Worm (Caenorhabditis elegans) whole organism, L2 larva: Measurements from ENCODE around the gene Y62H9A.16.

Experiments used
- C34F6.9 ChIP-seq: fragments of 150-350 bp; optimal IDR thresholded peaks from 2 replicates; lab custom pipeline; 2014; ENCODE audit warnings: missing biosample characterization, missing genetic modification characterization
- F13H6.1 ChIP-seq: sonication (generic microtip); optimal IDR thresholded peaks from 2 replicates; lab custom pipeline; 2016; ENCODE audit warnings: missing genetic modification characterization, missing compliant biosample characterization
- R02D3.7 ChIP-seq: fragments of 150-350 bp; optimal IDR thresholded peaks from 2 replicates; lab custom pipeline; 2014; ENCODE audit warnings: missing biosample characterization, missing genetic modification characterization
- Y55F3AM.14 ChIP-seq: fragments of 200-800 bp; sonication (Bioruptor generic); optimal IDR thresholded peaks from 2 replicates; lab custom pipeline; 2018; ENCODE audit warnings: mild to moderate bottlenecking, missing genetic modification characterization, missing compliant biosample characterization
- ZK546.5 ChIP-seq: sonication (generic microtip); optimal IDR thresholded peaks from 2 replicates; lab custom pipeline; 2017; ENCODE audit warnings: missing biosample characterization, missing genetic modification characterization
- alr-1 ChIP-seq: fragments of 150-350 bp; optimal IDR thresholded peaks from 2 replicates; lab custom pipeline; 2014; ENCODE audit warnings: missing biosample characterization, missing genetic modification characterization
- aly-2 ChIP-seq: fragments of 150-350 bp; optimal IDR thresholded peaks from 2 replicates; lab custom pipeline; 2014; ENCODE audit warnings: missing biosample characterization, missing genetic modification characterization
- ama-1 ChIP-seq: fragments of 150-350 bp; optimal IDR thresholded peaks from 2 replicates; lab custom pipeline; 2018; ENCODE audit warnings: inconsistent platforms
- blmp-1 ChIP-seq: sonication (generic microtip); optimal IDR thresholded peaks from 2 replicates; lab custom pipeline; 2017; ENCODE audit warnings: missing genetic modification characterization, mild to moderate bottlenecking, missing compliant biosample characterization, antibody characterized with exemption, moderate library complexity; ENCODE audit not compliant: insufficient read depth
- ceh-82 ChIP-seq: fragments of 150-350 bp; optimal IDR thresholded peaks from 2 replicates; lab custom pipeline; 2014; ENCODE audit warnings: missing biosample characterization, missing genetic modification characterization
- crh-2 ChIP-seq: sonication (generic microtip); optimal IDR thresholded peaks from 2 replicates; lab custom pipeline; 2017; ENCODE audit warnings: missing biosample characterization, missing genetic modification characterization
- dmd-4 ChIP-seq: sonication (generic microtip); optimal IDR thresholded peaks from 2 replicates; lab custom pipeline; 2017; ENCODE audit warnings: missing biosample characterization, missing genetic modification characterization
- egl-27 ChIP-seq: sonication (generic microtip); optimal IDR thresholded peaks from 3 replicates; lab custom pipeline; 2017; ENCODE audit warnings: missing biosample characterization, missing genetic modification reagents, missing genetic modification characterization
- elt-1 ChIP-seq: fragments of 150-350 bp; optimal IDR thresholded peaks from 2 replicates; lab custom pipeline; 2014; ENCODE audit warnings: missing biosample characterization, missing genetic modification characterization
- elt-3 ChIP-seq: sonication (generic microtip); optimal IDR thresholded peaks from 2 replicates; lab custom pipeline; 2017; ENCODE audit warnings: missing biosample characterization, missing genetic modification characterization
- fos-1 ChIP-seq: fragments of 150-350 bp; optimal IDR thresholded peaks from 2 replicates; lab custom pipeline; 2014; ENCODE audit warnings: missing biosample characterization, missing genetic modification characterization
- gmeb-1 ChIP-seq: fragments of 150-350 bp; optimal IDR thresholded peaks from 2 replicates; lab custom pipeline; 2014; ENCODE audit warnings: missing biosample characterization, missing genetic modification characterization
- lin-11 ChIP-seq: fragments of 150-350 bp; sonication (generic microtip); optimal IDR thresholded peaks from 2 replicates; lab custom pipeline; 2014; ENCODE audit warnings: missing biosample characterization, missing genetic modification characterization, inconsistent platforms, mixed read lengths
- lin-13 ChIP-seq: fragments of 150-350 bp; optimal IDR thresholded peaks from 2 replicates; lab custom pipeline; 2014; ENCODE audit warnings: missing biosample characterization, missing genetic modification reagents, missing genetic modification characterization
- lin-39 ChIP-seq: fragments of 150-350 bp; optimal IDR thresholded peaks from 2 replicates; lab custom pipeline; 2014; ENCODE audit warnings: missing biosample characterization, missing genetic modification reagents, missing genetic modification characterization
- lsy-2 ChIP-seq, 2 experiments: fragments of 150-350 bp in 1 of 2; sonication (generic microtip) in 1 of 2; optimal IDR thresholded peaks; 2 replicates each; lab custom pipeline; 2014 to 2017; ENCODE audit warnings: missing biosample characterization in 2 of 2, missing genetic modification characterization in 2 of 2
- mab-5 ChIP-seq: fragments of 150-350 bp; optimal IDR thresholded peaks from 2 replicates; lab custom pipeline; 2014; ENCODE audit warnings: missing biosample characterization, missing genetic modification characterization
- mbf-1 ChIP-seq: sonication (generic microtip); optimal IDR thresholded peaks from 2 replicates; lab custom pipeline; 2017; ENCODE audit warnings: missing biosample characterization, missing genetic modification characterization
- mdl-1 ChIP-seq, 2 experiments: fragments of 150-350 bp in 1 of 2; sonication (generic microtip) in 1 of 2; optimal IDR thresholded peaks; 2 replicates each; lab custom pipeline; 2017; ENCODE audit warnings: missing biosample characterization in 2 of 2, missing genetic modification characterization in 2 of 2
- nhr-10 ChIP-seq: sonication (generic microtip); optimal IDR thresholded peaks from 2 replicates; lab custom pipeline; 2017; ENCODE audit warnings: missing biosample characterization, missing genetic modification characterization
- nhr-11 ChIP-seq: fragments of 150-350 bp; optimal IDR thresholded peaks from 2 replicates; lab custom pipeline; 2014; ENCODE audit warnings: missing biosample characterization, missing genetic modification characterization
- nhr-12 ChIP-seq: fragments of 150-350 bp; optimal IDR thresholded peaks from 2 replicates; lab custom pipeline; 2014; ENCODE audit warnings: missing biosample characterization, missing genetic modification characterization
- nhr-129 ChIP-seq: fragments of 150-350 bp; optimal IDR thresholded peaks from 2 replicates; lab custom pipeline; 2014; ENCODE audit warnings: missing biosample characterization, missing genetic modification characterization
- nhr-21 ChIP-seq: fragments of 150-350 bp; optimal IDR thresholded peaks from 2 replicates; lab custom pipeline; 2014; ENCODE audit warnings: missing biosample characterization, missing genetic modification characterization
- nhr-23 ChIP-seq: fragments of 150-350 bp; optimal IDR thresholded peaks from 2 replicates; lab custom pipeline; 2014; ENCODE audit warnings: missing biosample characterization, missing genetic modification reagents, missing genetic modification characterization
- nhr-237 ChIP-seq: fragments of 150-350 bp; optimal IDR thresholded peaks from 2 replicates; lab custom pipeline; 2014; ENCODE audit warnings: missing biosample characterization, missing genetic modification characterization
- nhr-25 ChIP-seq: fragments of 150-350 bp; sonication (generic microtip); optimal IDR thresholded peaks from 3 replicates; lab custom pipeline; 2014; ENCODE audit warnings: missing biosample characterization, missing genetic modification characterization
- nhr-6 ChIP-seq: fragments of 150-350 bp; optimal IDR thresholded peaks from 2 replicates; lab custom pipeline; 2014; ENCODE audit warnings: missing biosample characterization, missing genetic modification characterization
- nhr-77 ChIP-seq: fragments of 150-350 bp; optimal IDR thresholded peaks from 2 replicates; lab custom pipeline; 2014; ENCODE audit warnings: missing biosample characterization, missing genetic modification characterization
- peb-1 ChIP-seq: fragments of 150-350 bp; optimal IDR thresholded peaks from 2 replicates; lab custom pipeline; 2014; ENCODE audit warnings: missing biosample characterization, missing genetic modification characterization
- sem-4 ChIP-seq: fragments of 150-350 bp; optimal IDR thresholded peaks from 2 replicates; lab custom pipeline; 2014; ENCODE audit warnings: missing biosample characterization, missing genetic modification reagents, missing genetic modification characterization
- skn-1 ChIP-seq: sonication (generic microtip); optimal IDR thresholded peaks from 2 replicates; lab custom pipeline; 2017; ENCODE audit warnings: missing biosample characterization, missing genetic modification characterization
- sma-3 ChIP-seq: sonication (generic microtip); optimal IDR thresholded peaks from 2 replicates; lab custom pipeline; 2016; ENCODE audit warnings: missing genetic modification reagents, missing genetic modification characterization, missing compliant biosample characterization
- sma-9 ChIP-seq, 2 experiments: fragments of 150-350 bp in 1 of 2; sonication (generic microtip) in 1 of 2; optimal IDR thresholded peaks; 2 replicates each; lab custom pipeline; 2014 to 2016; ENCODE audit warnings: missing genetic modification characterization in 2 of 2, mild to moderate bottlenecking in 1 of 2, missing biosample characterization in 1 of 2, missing compliant biosample characterization in 1 of 2, missing genetic modification reagents in 1 of 2, moderate library complexity in 1 of 2
- snpc-4 ChIP-seq: fragments of 150-350 bp; optimal IDR thresholded peaks from 2 replicates; lab custom pipeline; 2014; ENCODE audit warnings: missing biosample characterization, missing genetic modification characterization
- unc-39 ChIP-seq: fragments of 150-350 bp; optimal IDR thresholded peaks from 2 replicates; lab custom pipeline; 2014; ENCODE audit warnings: missing biosample characterization, missing genetic modification characterization
- unc-55 ChIP-seq: fragments of 150-350 bp; sonication (generic microtip); optimal IDR thresholded peaks from 3 replicates; lab custom pipeline; 2014; ENCODE audit warnings: missing biosample characterization, missing genetic modification reagents, missing genetic modification characterization
- unc-62 ChIP-seq: fragments of 150-350 bp; optimal IDR thresholded peaks from 2 replicates; lab custom pipeline; 2014; ENCODE audit warnings: missing biosample characterization, missing genetic modification reagents, missing genetic modification characterization
- zag-1 ChIP-seq: fragments of 150-350 bp; optimal IDR thresholded peaks from 2 replicates; lab custom pipeline; 2014; ENCODE audit warnings: missing biosample characterization, missing genetic modification characterization
- ztf-1 ChIP-seq: fragments of 200-800 bp; sonication (Bioruptor generic); conservative IDR thresholded peaks from 2 replicates; pipeline ENCODE4 v1.3.6; 2022; ENCODE audit warnings: missing genetic modification characterization, missing compliant biosample characterization
- ztf-4 ChIP-seq: fragments of 150-350 bp; optimal IDR thresholded peaks from 2 replicates; lab custom pipeline; 2014; ENCODE audit warnings: missing biosample characterization, missing genetic modification characterization

Gene Y62H9A.16

DNA sequence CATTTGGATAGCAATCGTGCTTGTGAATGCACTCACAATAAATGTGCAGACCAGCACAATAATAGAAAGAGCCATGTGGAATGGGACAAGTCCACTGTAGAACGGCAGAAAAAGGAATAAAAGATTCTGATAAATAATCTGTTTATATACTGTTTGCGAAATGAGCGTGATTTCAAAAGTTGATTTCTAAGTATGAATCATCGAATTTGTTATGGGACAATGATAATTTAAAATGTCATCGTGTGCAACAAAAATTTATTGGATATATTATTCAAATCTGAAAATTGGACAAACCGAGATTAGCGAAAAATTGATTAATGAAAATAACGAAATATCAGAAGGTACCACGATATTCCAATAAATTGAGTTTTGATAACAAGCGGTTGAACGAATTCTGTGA lies 20.7 kb downstream of the Y62H9A.16 start, which contains the start of gene F55G7.5:
Gene F55G7.5 (minus strand): TSS at position 101 of the 400 bp plus-strand sequence.
- TF ChIP-seq unc-62 (no peak), peb-1 (tag; lab: Kevin White, UChicago) (no peak), unc-55 (no peak), alr-1 (no peak), Y55F3AM.14 (GFP tag; lab: Kevin White, UChicago) (no peak), nhr-25 (tag; lab: Kevin White, UChicago) (no peak), lin-13 (GFP tag; lab: Kevin White, UChicago) (no peak), lin-39 (no peak), crh-2 (tag; lab: Kevin White, UChicago) (no peak), snpc-4 (tag; lab: Kevin White, UChicago) (no peak), nhr-21 (tag; lab: Kevin White, UChicago) (no peak), skn-1 (tag; lab: Kevin White, UChicago) (no peak), blmp-1 (tag; lab: Kevin White, UChicago) (no peak), ZK546.5 (tag; lab: Kevin White, UChicago) (no peak), F13H6.1 (tag; lab: Kevin White, UChicago) (no peak)

ce11 chrX:11941951-11942350 lies 23.9 kb downstream of the Y62H9A.16 start, which contains the start of gene F55G7.3:
Gene F55G7.3, minus strand, starts transcription at chrX:11942051.
- TF ChIP-seq nhr-129 (tag; lab: Kevin White, UChicago) (no peak), nhr-21 (tag; lab: Kevin White, UChicago) (no peak), C34F6.9 (tag; lab: Kevin White, UChicago) (no peak), gmeb-1 (tag; lab: Kevin White, UChicago) (no peak)

ce11 chrX:11946788-11947463 lies 28.8 kb downstream of the Y62H9A.16 start, which contains the start of gene nfya-1:
Gene nfya-1, minus strand, starts transcription at chrX:11946838.
- TF ChIP-seq ceh-82 (tag; lab: Kevin White, UChicago): no peak
- TF ChIP-seq F13H6.1 (tag; lab: Kevin White, UChicago): peak; percentile 72
- no peak for TF ChIP-seq nhr-12 (tag; lab: Kevin White, UChicago)
- no peak for TF ChIP-seq nhr-23 (tag; lab: Kevin White, UChicago)
- no peak for TF ChIP-seq ama-1 (lab: Kevin White, UChicago)
- TF ChIP-seq sma-9 (GFP tag; optimal IDR thresholded peaks at IDR 0.05; lab: Kevin White, UChicago): peak; percentile 53
- TF ChIP-seq sma-9 (tag; optimal IDR thresholded peaks at IDR 0.05; lab: Kevin White, UChicago): no peak
- peak; percentile 64 for TF ChIP-seq C34F6.9 (tag; lab: Kevin White, UChicago)
- no peak for TF ChIP-seq unc-39
- TF ChIP-seq mbf-1 (tag; lab: Kevin White, UChicago): no peak
- no peak for TF ChIP-seq nhr-77
- TF ChIP-seq R02D3.7 (tag; lab: Kevin White, UChicago): no peak
- peak; percentile 58 for TF ChIP-seq lin-13 (GFP tag; lab: Kevin White, UChicago)
- no peak for TF ChIP-seq skn-1 (tag; lab: Kevin White, UChicago)
- peak; percentile 61 for TF ChIP-seq lin-11 (tag; lab: Kevin White, UChicago)
- peak in 1 of 2 experiments; percentile 66 for TF ChIP-seq lsy-2 (tag; optimal IDR thresholded peaks at IDR 0.05; lab: Kevin White, UChicago)
- peak; percentile 25 for TF ChIP-seq sma-3 (GFP tag; lab: Kevin White, UChicago)
- no peak for TF ChIP-seq mdl-1 (tag; optimal IDR thresholded peaks at IDR 0.05; lab: Kevin White, UChicago)
- no peak for TF ChIP-seq nhr-11
- TF ChIP-seq elt-3: no peak
- no peak for TF ChIP-seq peb-1 (tag; lab: Kevin White, UChicago)
- no peak for TF ChIP-seq dmd-4 (tag; lab: Kevin White, UChicago)
- TF ChIP-seq ztf-1 (GFP tag; lab: Robert Waterston, UW): no peak
- no peak for TF ChIP-seq blmp-1 (tag; lab: Kevin White, UChicago)
- TF ChIP-seq nhr-10 (tag; lab: Kevin White, UChicago): no peak
- no peak for TF ChIP-seq snpc-4 (tag; lab: Kevin White, UChicago)
- TF ChIP-seq unc-62: no peak
- TF ChIP-seq crh-2 (tag; lab: Kevin White, UChicago): peak; percentile 78
- no peak for TF ChIP-seq sem-4 (tag; lab: Kevin White, UChicago)
- TF ChIP-seq aly-2: no peak
- TF ChIP-seq egl-27 (tag; lab: Kevin White, UChicago): peak; percentile 7
- peak; percentile 25 for TF ChIP-seq nhr-21 (tag; lab: Kevin White, UChicago)
- no peak for TF ChIP-seq zag-1 (tag; lab: Kevin White, UChicago)
- peak; percentile 12 for TF ChIP-seq nhr-6
- no peak for TF ChIP-seq elt-1
- TF ChIP-seq ZK546.5 (tag; lab: Kevin White, UChicago): no peak
- TF ChIP-seq lin-39: no peak
- TF ChIP-seq nhr-237 (tag; lab: Kevin White, UChicago): no peak
- TF ChIP-seq nhr-25 (tag; lab: Kevin White, UChicago): peak; percentile 34
- TF ChIP-seq alr-1: no peak
- no peak for TF ChIP-seq Y55F3AM.14 (GFP tag; lab: Kevin White, UChicago)
- TF ChIP-seq nhr-129 (tag; lab: Kevin White, UChicago): peak; percentile 88
- TF ChIP-seq mab-5 (tag; lab: Kevin White, UChicago): no peak
- peak; percentile 18 for TF ChIP-seq fos-1
- TF ChIP-seq gmeb-1 (tag; lab: Kevin White, UChicago): peak; percentile 15
- no peak for TF ChIP-seq ztf-4
